Worm (Caenorhabditis elegans): Measurements from ENCODE around the gene srh-22.
A peak's percentile ranks its signal among the peaks of the same experiment; 100 is the strongest.

Gene srh-22

ce11 chrV:4944219-4944618, 22.1 kb downstream of the srh-22 start, which contains the start of gene str-211:
str-211 (minus strand) TSS chrV:4944319.
- TF ChIP-seq cnd-1 (tag; optimal IDR thresholded peaks at IDR 0.05) (no peak), pha-4 (tag; optimal IDR thresholded peaks at IDR 0.05) (no peak), nhr-76 (tag; optimal IDR thresholded peaks at IDR 0.05) (no peak), hlh-1 (tag; optimal IDR thresholded peaks at IDR 0.05) (no peak), ces-1 (GFP tag; optimal IDR thresholded peaks at IDR 0.05) (no peak), elt-1 (tag; optimal IDR thresholded peaks at IDR 0.05; ENCODE audit: borderline replicate concordance, insufficient read depth) (no peak), mls-2 (tag; optimal IDR thresholded peaks at IDR 0.05) (no peak), ham-2 (GFP tag; optimal IDR thresholded peaks at IDR 0.05) (no peak), mep-1 (tag; optimal IDR thresholded peaks at IDR 0.05) (no peak), ztf-11 (tag; optimal IDR thresholded peaks at IDR 0.05) (no peak)

- TF ChIP-seq ceh-43 (GFP tag; optimal IDR thresholded peaks at IDR 0.05) (no peak), mls-2 (tag; optimal IDR thresholded peaks at IDR 0.05) (no peak)
Observed at ce11 chrV:4948635-4949034, 26.5 kb downstream of the srh-22 start, which contains the start of gene str-209. str-209 (plus strand) TSS chrV:4948935.

- no peak for TF ChIP-seq zip-8 (tag; optimal IDR thresholded peaks at IDR 0.05)
- TF ChIP-seq lsy-2 (tag; optimal IDR thresholded peaks at IDR 0.05), result no peak
- no peak for TF ChIP-seq snpc-4 (tag; optimal IDR thresholded peaks at IDR 0.05)
- no peak for TF ChIP-seq elt-1 (tag; optimal IDR thresholded peaks at IDR 0.05; ENCODE audit: borderline replicate concordance, insufficient read depth)
- no peak for TF ChIP-seq nhr-76 (tag; optimal IDR thresholded peaks at IDR 0.05)
- no peak for TF ChIP-seq cnd-1 (tag; optimal IDR thresholded peaks at IDR 0.05)
- TF ChIP-seq nhr-12 (tag; optimal IDR thresholded peaks at IDR 0.05), result no peak
- no peak for TF ChIP-seq nhr-237 (tag; optimal IDR thresholded peaks at IDR 0.05)
- TF ChIP-seq ceh-43 (GFP tag; optimal IDR thresholded peaks at IDR 0.05), result no peak
- no peak for TF ChIP-seq elt-3 (tag; optimal IDR thresholded peaks at IDR 0.05)
- TF ChIP-seq unc-62 (GFP tag; optimal IDR thresholded peaks at IDR 0.05), result no peak
- no peak for TF ChIP-seq ham-2 (GFP tag; optimal IDR thresholded peaks at IDR 0.05)
- TF ChIP-seq unc-120 (tag; optimal IDR thresholded peaks at IDR 0.05; ENCODE audit: poor library complexity, severe bottlenecking), result no peak
- TF ChIP-seq tbx-8 (GFP tag; optimal IDR thresholded peaks at IDR 0.05), result no peak
- no peak for TF ChIP-seq mls-2 (tag; optimal IDR thresholded peaks at IDR 0.05)
- no peak for TF ChIP-seq drap-1 (GFP tag; optimal IDR thresholded peaks at IDR 0.05)
- TF ChIP-seq ceh-39 (tag; optimal IDR thresholded peaks at IDR 0.05), result no peak
- TF ChIP-seq ces-1 (GFP tag; optimal IDR thresholded peaks at IDR 0.05), result no peak
- TF ChIP-seq unc-39 (tag; optimal IDR thresholded peaks at IDR 0.05), result no peak
- no peak for TF ChIP-seq sem-2 (GFP tag; optimal IDR thresholded peaks at IDR 0.05)
Observed at ce11 chrV:4951434-4951833, 29.3 kb downstream of the srh-22 start, which contains the start of gene str-207. str-207 (plus strand) TSS chrV:4951734.

- no peak for TF ChIP-seq zip-8 (tag; optimal IDR thresholded peaks at IDR 0.05)
Observed at ce11 chrV:4956529-4956928, 34.4 kb downstream of the srh-22 start, which contains the start of gene str-208. str-208 (plus strand) TSS chrV:4956829.

ce11 chrV:4957619-4958018, 35.5 kb downstream of the srh-22 start:
- no peak for TF ChIP-seq M03D4.4 (tag; optimal IDR thresholded peaks at IDR 0.05)

- TF ChIP-seq ham-2 (GFP tag; optimal IDR thresholded peaks at IDR 0.05), result no peak
Observed at ce11 chrV:4960686-4961085, 38.6 kb downstream of the srh-22 start.

ce11 chrV:4962968-4963367, 40.8 kb downstream of the srh-22 start, which contains the start of gene tam-1:
tam-1 (minus strand) TSS chrV:4963102.
- TF ChIP-seq ham-2 (GFP tag; optimal IDR thresholded peaks at IDR 0.05) (peak; percentile 54), lin-13 (tag; optimal IDR thresholded peaks at IDR 0.05) (no peak), drap-1 (GFP tag; optimal IDR thresholded peaks at IDR 0.05) (no peak), nhr-28 (tag; optimal IDR thresholded peaks at IDR 0.05) (no peak), ces-1 (GFP tag; optimal IDR thresholded peaks at IDR 0.05) (peak; percentile 40), ceh-83 (GFP tag; optimal IDR thresholded peaks at IDR 0.05) (peak; percentile 59), blmp-1 (tag; optimal IDR thresholded peaks at IDR 0.05) (no peak)
